Worm (Caenorhabditis elegans): Measurements from ENCODE around the gene K10C9.1.

K10C9.1 gene

ce11 chrV:1074946-1075345, at the start of gene K10C9.1:
Gene K10C9.1 (plus strand): TSS chrV:1075246.
- TF ChIP-seq flt-1 (GFP tag; IDR thresholded peaks at IDR 0.05) (no peak), klf-2 (GFP tag; conservative IDR thresholded peaks at IDR 0.05) (no peak), T22C8.4 (GFP tag; IDR thresholded peaks at IDR 0.05) (no peak), ztf-29 (GFP tag; IDR thresholded peaks at IDR 0.05) (no peak), cog-1 (tag; optimal IDR thresholded peaks at IDR 0.05) (no peak), tab-1 (GFP tag; IDR thresholded peaks at IDR 0.05) (no peak), med-1 (GFP tag; optimal IDR thresholded peaks at IDR 0.05; ENCODE audit: insufficient read depth) (no peak), ref-1 (GFP tag; conservative IDR thresholded peaks at IDR 0.05) (no peak), ztf-23 (GFP tag; IDR thresholded peaks at IDR 0.05) (no peak)

DNA sequence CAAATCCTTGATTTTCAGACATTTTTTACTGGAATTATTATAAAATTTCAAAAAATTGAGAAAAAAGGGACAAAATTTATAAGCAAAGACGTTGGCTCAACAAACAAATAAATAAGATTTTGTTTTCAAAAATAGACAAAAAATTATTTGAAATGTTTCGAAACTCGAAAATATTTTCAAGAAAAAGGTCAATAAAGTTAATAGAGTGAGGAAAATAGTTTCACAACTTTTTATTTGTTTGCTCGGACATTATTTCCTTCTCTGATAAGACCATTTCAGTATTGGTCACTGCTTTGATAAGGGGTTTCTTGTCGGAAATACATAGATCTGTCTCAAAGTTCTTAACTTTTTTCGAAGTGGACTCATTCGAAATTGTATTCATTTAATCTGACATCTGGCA, 48.0 kb upstream of the K10C9.1 start, which contains the start of gene R09A1.3:
Gene R09A1.3 (minus strand): TSS at position 31 of the 400 bp plus-strand sequence.
- TF ChIP-seq T22C8.4 (GFP tag; IDR thresholded peaks at IDR 0.05): no peak
- no peak for TF ChIP-seq klf-2 (GFP tag; conservative IDR thresholded peaks at IDR 0.05)
- TF ChIP-seq med-1 (GFP tag; optimal IDR thresholded peaks at IDR 0.05; ENCODE audit: insufficient read depth): no peak
- TF ChIP-seq ztf-23 (GFP tag; IDR thresholded peaks at IDR 0.05): no peak
- TF ChIP-seq cog-1 (tag; optimal IDR thresholded peaks at IDR 0.05): no peak
- no peak for TF ChIP-seq ztf-29 (GFP tag; IDR thresholded peaks at IDR 0.05)
- no peak for TF ChIP-seq flt-1 (GFP tag; IDR thresholded peaks at IDR 0.05)
- no peak for TF ChIP-seq ref-1 (GFP tag; conservative IDR thresholded peaks at IDR 0.05)
- no peak for TF ChIP-seq tab-1 (GFP tag; IDR thresholded peaks at IDR 0.05)

ce11 chrV:1033304-1033703, 41.7 kb upstream of the K10C9.1 start, which contains the start of gene flp-34:
Gene flp-34 (minus strand): TSS chrV:1033404.
- TF ChIP-seq flt-1 (GFP tag; IDR thresholded peaks at IDR 0.05): no peak
- TF ChIP-seq med-1 (GFP tag; optimal IDR thresholded peaks at IDR 0.05; ENCODE audit: insufficient read depth): no peak
- TF ChIP-seq T22C8.4 (GFP tag; IDR thresholded peaks at IDR 0.05): no peak
- no peak for TF ChIP-seq ztf-23 (GFP tag; IDR thresholded peaks at IDR 0.05)
- TF ChIP-seq cog-1 (tag; optimal IDR thresholded peaks at IDR 0.05): no peak
- TF ChIP-seq ref-1 (GFP tag; conservative IDR thresholded peaks at IDR 0.05): no peak
- no peak for TF ChIP-seq tab-1 (GFP tag; IDR thresholded peaks at IDR 0.05)
- TF ChIP-seq klf-2 (GFP tag; conservative IDR thresholded peaks at IDR 0.05): no peak
- no peak for TF ChIP-seq ztf-29 (GFP tag; IDR thresholded peaks at IDR 0.05)

DNA sequence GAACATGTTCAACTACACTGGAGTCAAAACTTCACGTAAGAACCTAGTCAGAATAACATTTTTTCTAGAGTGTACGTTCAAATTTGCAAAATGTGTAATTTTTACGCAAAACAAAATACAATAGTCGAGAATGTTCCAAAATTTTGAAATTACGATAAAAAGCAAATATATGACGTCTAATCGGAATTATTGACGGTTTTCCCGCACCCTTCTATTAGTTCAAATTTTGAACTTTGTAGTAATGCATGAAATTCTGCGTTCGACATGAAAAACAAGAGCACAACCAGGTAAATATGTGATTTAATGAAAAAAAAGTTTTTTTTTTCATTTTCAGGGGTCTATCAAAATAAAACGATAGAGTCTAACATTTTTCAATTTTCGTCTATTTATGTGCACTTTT, 37.0 kb upstream of the K10C9.1 start:
- TF ChIP-seq klf-2 (GFP tag; conservative IDR thresholded peaks at IDR 0.05) (no peak), T22C8.4 (GFP tag; IDR thresholded peaks at IDR 0.05) (no peak), tab-1 (GFP tag; IDR thresholded peaks at IDR 0.05) (no peak), cog-1 (tag; optimal IDR thresholded peaks at IDR 0.05) (no peak), flt-1 (GFP tag; IDR thresholded peaks at IDR 0.05) (no peak), ztf-23 (GFP tag; IDR thresholded peaks at IDR 0.05) (no peak), med-1 (GFP tag; optimal IDR thresholded peaks at IDR 0.05; ENCODE audit: insufficient read depth) (no peak), ztf-29 (GFP tag; IDR thresholded peaks at IDR 0.05) (no peak), ref-1 (GFP tag; conservative IDR thresholded peaks at IDR 0.05) (no peak)

DNA sequence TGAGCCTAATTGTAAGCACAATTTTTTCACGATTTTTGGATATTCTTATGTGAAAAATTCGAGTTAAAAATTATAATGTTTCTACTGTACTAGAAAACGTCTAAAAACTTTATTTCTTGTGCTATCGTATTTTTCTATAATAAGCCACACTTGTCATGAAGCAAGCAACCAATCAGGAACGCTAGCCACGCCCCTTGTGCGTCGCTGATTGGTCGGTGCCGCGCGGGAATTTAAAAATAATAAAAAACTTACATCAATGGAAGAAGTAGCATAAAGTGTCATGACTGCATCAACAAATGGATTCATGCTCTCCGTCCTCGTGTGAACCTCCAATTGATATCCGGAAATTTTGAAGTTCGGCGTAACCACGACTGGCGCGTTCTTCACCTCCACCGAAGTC, 27.8 kb upstream of the K10C9.1 start:
- TF ChIP-seq med-1 (GFP tag; optimal IDR thresholded peaks at IDR 0.05; ENCODE audit: insufficient read depth) (no peak), T22C8.4 (GFP tag; IDR thresholded peaks at IDR 0.05) (no peak), ztf-23 (GFP tag; IDR thresholded peaks at IDR 0.05) (no peak), cog-1 (tag; optimal IDR thresholded peaks at IDR 0.05) (no peak), ref-1 (GFP tag; conservative IDR thresholded peaks at IDR 0.05) (no peak), flt-1 (GFP tag; IDR thresholded peaks at IDR 0.05) (no peak), ztf-29 (GFP tag; IDR thresholded peaks at IDR 0.05) (no peak), tab-1 (GFP tag; IDR thresholded peaks at IDR 0.05) (no peak), klf-2 (GFP tag; conservative IDR thresholded peaks at IDR 0.05) (no peak)

- TF ChIP-seq med-1 (GFP tag; optimal IDR thresholded peaks at IDR 0.05; ENCODE audit: insufficient read depth) (no peak), tab-1 (GFP tag; IDR thresholded peaks at IDR 0.05) (no peak)
Observed at ce11 chrV:1048482-1048881, 26.6 kb upstream of the K10C9.1 start, which contains the start of gene nra-4. Gene nra-4 (minus strand): TSS chrV:1048582.

DNA sequence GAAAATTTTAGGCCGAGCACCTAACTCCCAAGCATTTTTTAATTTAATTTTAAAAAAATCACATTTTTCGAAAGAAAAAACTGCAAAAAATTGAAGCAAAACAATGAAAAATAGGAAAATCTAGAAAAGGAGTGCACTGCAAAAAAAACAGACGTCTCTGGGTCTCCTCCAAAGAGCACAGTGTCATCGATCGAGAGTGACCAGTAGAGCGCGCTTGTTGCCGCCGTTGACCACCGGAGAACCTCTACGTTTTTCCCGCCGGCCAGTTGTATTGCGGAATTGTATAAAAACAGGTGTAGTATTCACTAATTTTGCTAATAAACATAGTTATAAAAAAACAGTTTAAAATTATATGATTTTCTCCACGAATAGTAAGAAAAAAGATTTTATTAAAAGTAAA, 25.7 kb upstream of the K10C9.1 start:
- TF ChIP-seq ztf-29 (GFP tag; IDR thresholded peaks at IDR 0.05): no peak
- TF ChIP-seq T22C8.4 (GFP tag; IDR thresholded peaks at IDR 0.05): peak; percentile 21; the same call in 1 of the 2 replicates
- TF ChIP-seq klf-2 (GFP tag; conservative IDR thresholded peaks at IDR 0.05): no peak
- TF ChIP-seq tab-1 (GFP tag; IDR thresholded peaks at IDR 0.05): no peak
- no peak for TF ChIP-seq flt-1 (GFP tag; IDR thresholded peaks at IDR 0.05)

DNA sequence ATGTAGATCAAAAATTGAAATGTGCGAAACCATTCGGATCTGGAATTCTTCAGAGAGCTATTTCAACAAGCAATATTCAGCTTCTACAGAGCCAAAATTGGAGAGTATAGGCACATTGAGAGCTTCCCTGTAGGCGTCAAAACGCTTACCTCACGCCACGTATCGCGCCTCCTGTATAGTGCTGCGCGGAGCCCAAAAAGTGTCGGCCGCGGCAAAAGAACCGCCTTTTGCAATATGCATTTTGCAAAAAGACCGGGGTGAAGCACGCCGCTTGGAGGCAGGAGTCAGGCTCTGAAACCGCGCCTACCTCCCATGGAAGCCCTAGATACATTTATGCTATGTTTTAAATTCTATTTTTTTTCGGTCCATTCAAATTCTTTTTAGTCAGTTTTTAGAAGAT, 23.4 kb upstream of the K10C9.1 start:
- TF ChIP-seq ztf-23 (GFP tag; IDR thresholded peaks at IDR 0.05) (no peak), ref-1 (GFP tag; conservative IDR thresholded peaks at IDR 0.05) (no peak), flt-1 (GFP tag; IDR thresholded peaks at IDR 0.05) (no peak), T22C8.4 (GFP tag; IDR thresholded peaks at IDR 0.05) (no peak)

- TF ChIP-seq ref-1 (GFP tag; conservative IDR thresholded peaks at IDR 0.05) (no peak), ztf-29 (GFP tag; IDR thresholded peaks at IDR 0.05) (peak; percentile 23; the same call in 1 of the 2 replicates)
Observed at ce11 chrV:1052559-1053064, 22.4 kb upstream of the K10C9.1 start, which contains the start of gene K10C9.4. Gene K10C9.4 (minus strand): TSS chrV:1053014.

ce11 chrV:1053385-1053784, 21.7 kb upstream of the K10C9.1 start:
- no peak for TF ChIP-seq ztf-29 (GFP tag; IDR thresholded peaks at IDR 0.05)
- TF ChIP-seq tab-1 (GFP tag; IDR thresholded peaks at IDR 0.05): no peak
- no peak for TF ChIP-seq med-1 (GFP tag; optimal IDR thresholded peaks at IDR 0.05; ENCODE audit: insufficient read depth)
- no peak for TF ChIP-seq klf-2 (GFP tag; conservative IDR thresholded peaks at IDR 0.05)
- no peak for TF ChIP-seq T22C8.4 (GFP tag; IDR thresholded peaks at IDR 0.05)
- no peak for TF ChIP-seq cog-1 (tag; optimal IDR thresholded peaks at IDR 0.05)

All from whole organism, midembryonic.